Worm (Caenorhabditis elegans): ENCODE results near the gene col-124.

The col-124 gene

DNA sequence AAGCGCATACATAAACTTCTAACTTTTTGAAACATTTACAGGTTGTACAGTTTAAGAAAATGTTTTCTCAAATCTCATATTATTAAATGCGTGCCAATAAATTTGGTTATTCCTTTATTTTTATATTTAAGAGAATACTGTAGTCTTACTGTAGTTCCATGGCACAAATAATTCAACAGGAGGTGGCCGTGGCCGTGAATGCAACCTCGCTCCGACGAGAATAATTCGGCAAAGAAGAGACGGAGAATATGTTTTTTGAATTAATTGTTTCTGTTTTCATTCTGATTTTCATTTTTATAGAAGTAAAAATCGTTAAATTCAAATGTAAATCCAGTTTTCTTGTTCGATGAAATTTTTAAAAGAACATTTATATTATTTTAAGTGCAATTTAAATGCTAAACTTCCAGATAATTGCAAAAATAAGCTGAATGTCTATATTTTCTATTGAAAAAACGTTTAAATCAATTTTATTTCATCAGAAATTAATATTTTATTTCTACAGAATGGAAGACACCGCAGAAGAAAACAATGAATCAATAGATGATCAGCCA, 18.9 kb upstream of the col-124 start, which contains the start of gene gon-4:
Gene gon-4 (plus strand): TSS at position 501 of the 551 bp plus-strand sequence.
- no peak for TF ChIP-seq mec-3 (tag; optimal IDR thresholded peaks at IDR 0.05; ENCODE audit: borderline replicate concordance)
- no peak for TF ChIP-seq syd-9 (tag; optimal IDR thresholded peaks at IDR 0.05)
- no peak for TF ChIP-seq hlh-6 (tag; optimal IDR thresholded peaks at IDR 0.05)
- TF ChIP-seq hlh-8 (tag; optimal IDR thresholded peaks at IDR 0.05), result no peak
- TF ChIP-seq unc-86 (tag; optimal IDR thresholded peaks at IDR 0.05), result no peak
- no peak for TF ChIP-seq hlh-30 (tag; optimal IDR thresholded peaks at IDR 0.05; ENCODE audit: insufficient read depth)
- TF ChIP-seq C08G9.2 (tag; optimal IDR thresholded peaks at IDR 0.05), result no peak
- TF ChIP-seq madf-2 (tag; optimal IDR thresholded peaks at IDR 0.05), result no peak
- TF ChIP-seq ceh-31 (tag; optimal IDR thresholded peaks at IDR 0.05), result peak; percentile 19
- no peak for TF ChIP-seq ama-1 (optimal IDR thresholded peaks at IDR 0.05)
- no peak for TF ChIP-seq lin-11 (tag; optimal IDR thresholded peaks at IDR 0.05)
- TF ChIP-seq pag-3 (tag; optimal IDR thresholded peaks at IDR 0.05; ENCODE audit: borderline replicate concordance), result no peak
- no peak for TF ChIP-seq Y22D7AL.16 (tag; optimal IDR thresholded peaks at IDR 0.05)
- TF ChIP-seq ceh-2 (tag; optimal IDR thresholded peaks at IDR 0.05), result peak; percentile 28
- TF ChIP-seq gmeb-2 (tag; optimal IDR thresholded peaks at IDR 0.05), result no peak
- no peak for TF ChIP-seq ref-2 (tag; optimal IDR thresholded peaks at IDR 0.05)
- TF ChIP-seq ceh-6 (GFP tag; optimal IDR thresholded peaks at IDR 0.05), result no peak

DNA sequence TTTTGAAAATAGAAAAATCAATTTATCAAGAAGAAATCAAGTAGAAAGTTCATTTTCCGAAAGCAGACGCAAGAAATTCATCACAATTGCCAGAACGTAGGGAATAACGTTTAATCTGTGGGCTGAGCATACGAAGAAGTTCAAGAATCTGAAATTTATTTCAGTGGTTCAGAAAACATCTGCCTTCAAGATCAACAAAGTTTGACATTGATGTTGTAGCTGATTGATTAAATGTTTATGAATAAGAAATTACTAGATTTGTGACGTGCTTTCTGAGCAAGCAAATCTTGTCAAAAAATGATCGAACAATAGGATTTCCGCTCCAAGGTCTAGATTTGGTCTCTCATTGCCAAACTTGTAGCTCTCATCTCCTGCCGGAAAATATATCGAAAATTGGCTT, 10.1 kb upstream of the col-124 start, which contains the start of gene K04D7.6:
Gene K04D7.6 (minus strand): TSS at position 101 of the 400 bp plus-strand sequence.
- TF ChIP-seq ceh-34 (tag; optimal IDR thresholded peaks at IDR 0.05), result no peak
- no peak for TF ChIP-seq ceh-19 (GFP tag; optimal IDR thresholded peaks at IDR 0.05)
- no peak for TF ChIP-seq ceh-6 (GFP tag; optimal IDR thresholded peaks at IDR 0.05)
- no peak for TF ChIP-seq pax-1 (tag; optimal IDR thresholded peaks at IDR 0.05)
- no peak for TF ChIP-seq syd-9 (tag; optimal IDR thresholded peaks at IDR 0.05)
- TF ChIP-seq zip-5 (tag; optimal IDR thresholded peaks at IDR 0.05), result no peak
- no peak for TF ChIP-seq ceh-9 (tag; optimal IDR thresholded peaks at IDR 0.05)

DNA sequence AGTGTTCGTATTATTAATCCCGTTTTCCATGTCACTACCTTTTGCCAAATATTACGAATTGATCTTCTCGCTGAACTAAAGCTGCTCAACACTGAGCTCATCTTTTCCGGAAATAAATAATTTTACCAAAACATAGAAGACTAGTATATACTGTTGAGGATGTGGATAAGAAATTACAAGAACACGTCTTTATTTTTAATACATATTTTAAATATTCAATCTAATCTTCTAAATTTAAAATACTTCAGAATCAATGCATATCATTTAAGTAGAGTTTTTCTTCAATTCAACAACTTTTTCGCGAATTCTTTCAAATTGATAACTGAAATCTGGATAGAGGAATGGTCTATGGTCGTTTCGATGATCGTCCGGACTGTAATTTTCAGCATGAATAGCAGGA, 1.4 kb upstream of the col-124 start, which contains the start of gene abt-1:
Gene abt-1 (minus strand): TSS at position 101 of the 400 bp plus-strand sequence.
- TF ChIP-seq odd-2 (tag; optimal IDR thresholded peaks at IDR 0.05) (no peak), unc-42 (tag; optimal IDR thresholded peaks at IDR 0.05) (no peak), ahr-1 (tag; optimal IDR thresholded peaks at IDR 0.05) (no peak), hlh-15 (tag; optimal IDR thresholded peaks at IDR 0.05) (no peak), nfya-1 (tag; optimal IDR thresholded peaks at IDR 0.05) (no peak), nhr-11 (tag; optimal IDR thresholded peaks at IDR 0.05) (no peak), K02D7.2 (tag; optimal IDR thresholded peaks at IDR 0.05) (no peak), tbx-7 (tag; optimal IDR thresholded peaks at IDR 0.05) (no peak)

DNA sequence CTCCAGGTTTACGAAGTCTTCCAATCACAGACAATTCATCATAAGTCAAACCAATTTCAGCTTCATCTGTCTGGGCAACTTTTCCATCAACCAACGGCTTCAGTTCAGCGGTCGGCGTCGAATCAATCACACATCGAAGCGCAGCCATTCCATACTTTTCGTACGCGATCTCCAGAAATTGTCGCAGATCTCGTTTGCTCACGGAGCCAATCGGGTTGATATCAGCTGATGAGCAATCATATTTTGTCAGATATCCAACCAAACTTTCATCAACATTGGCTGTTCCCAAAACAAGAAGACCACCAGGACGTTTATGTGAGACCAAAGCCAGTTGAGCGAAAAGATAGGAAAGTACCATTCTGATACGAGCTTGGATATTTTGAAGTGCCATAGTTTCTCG, 858 bp upstream of the col-124 start:
- TF ChIP-seq ceh-24 (tag; optimal IDR thresholded peaks at IDR 0.05), result no peak
- no peak for TF ChIP-seq fkh-6 (tag; optimal IDR thresholded peaks at IDR 0.05)
- TF ChIP-seq ets-4 (tag; optimal IDR thresholded peaks at IDR 0.05), result no peak
- no peak for TF ChIP-seq tbx-2 (tag; optimal IDR thresholded peaks at IDR 0.05)
- no peak for TF ChIP-seq ceh-2 (tag; optimal IDR thresholded peaks at IDR 0.05)
- TF ChIP-seq C38D4.7 (GFP tag; optimal IDR thresholded peaks at IDR 0.05), result no peak
- TF ChIP-seq ceh-14 (tag; optimal IDR thresholded peaks at IDR 0.05), result no peak
- no peak for TF ChIP-seq gmeb-2 (tag; optimal IDR thresholded peaks at IDR 0.05)
- no peak for TF ChIP-seq ama-1 (optimal IDR thresholded peaks at IDR 0.05)
- TF ChIP-seq ceh-34 (tag; optimal IDR thresholded peaks at IDR 0.05), result no peak
- no peak for TF ChIP-seq ceh-6 (GFP tag; optimal IDR thresholded peaks at IDR 0.05)
- TF ChIP-seq hlh-8 (tag; optimal IDR thresholded peaks at IDR 0.05), result no peak

All from whole organism, late embryonic.